Worm (Caenorhabditis elegans): ENCODE measurements around the gene fahd-1.

The fahd-1 gene

DNA sequence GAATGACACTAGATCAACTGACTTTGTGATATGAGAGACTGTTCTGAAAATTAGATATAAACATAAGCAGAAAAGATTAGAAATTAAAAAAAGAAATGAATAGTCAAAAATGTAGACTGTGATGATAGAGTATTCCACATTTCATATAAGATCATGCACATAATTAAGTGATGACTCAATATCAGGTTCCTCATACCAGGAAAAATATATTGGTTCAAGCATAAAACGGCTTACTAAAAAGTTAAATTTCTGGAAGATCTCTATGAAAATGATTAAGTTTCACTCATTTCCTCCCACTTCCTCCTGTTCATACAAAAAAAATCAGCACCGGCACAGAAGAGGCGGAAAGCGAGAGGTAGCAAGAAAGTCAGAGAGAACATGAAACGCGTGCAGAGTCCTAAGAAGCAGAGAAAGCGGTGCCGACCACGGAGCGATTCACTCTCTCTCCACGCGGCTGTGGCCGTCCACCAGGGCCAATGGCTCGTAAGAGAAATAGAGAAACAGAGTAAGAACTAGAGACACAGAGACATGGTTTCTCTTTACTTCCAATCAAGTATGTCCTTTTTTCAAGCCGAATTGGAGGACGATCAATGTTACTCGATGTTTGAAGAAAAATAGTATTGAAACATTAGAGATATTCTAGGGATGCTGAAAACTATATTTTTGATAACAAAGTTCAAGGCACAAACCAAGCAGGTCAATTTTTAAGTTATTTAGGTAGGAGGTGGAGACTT lies at the start of gene fahd-1, which contains the start of gene ZK688.5:
fahd-1 (plus strand) TSS at position 684 of the 734 bp plus-strand sequence.
ZK688.5 (minus strand) TSS at position 51 of the 734 bp plus-strand sequence.
- TF ChIP-seq W03F9.2 (tag; optimal IDR thresholded peaks at IDR 0.05) = peak; percentile 60
- no peak for TF ChIP-seq dao-5 (tag; optimal IDR thresholded peaks at IDR 0.05)

- TF ChIP-seq him-1 (tag; optimal IDR thresholded peaks at IDR 0.05) = no peak
- no peak for TF ChIP-seq dao-5 (tag; optimal IDR thresholded peaks at IDR 0.05)
- no peak for TF ChIP-seq W03F9.2 (tag; optimal IDR thresholded peaks at IDR 0.05)
These were observed 48.5 kb upstream of the fahd-1 start, which contains the start of gene ZK652.8 for ce11 chrIII:7843536-7843935. Gene ZK652.8, minus strand, starts transcription at chrIII:7843636.

DNA sequence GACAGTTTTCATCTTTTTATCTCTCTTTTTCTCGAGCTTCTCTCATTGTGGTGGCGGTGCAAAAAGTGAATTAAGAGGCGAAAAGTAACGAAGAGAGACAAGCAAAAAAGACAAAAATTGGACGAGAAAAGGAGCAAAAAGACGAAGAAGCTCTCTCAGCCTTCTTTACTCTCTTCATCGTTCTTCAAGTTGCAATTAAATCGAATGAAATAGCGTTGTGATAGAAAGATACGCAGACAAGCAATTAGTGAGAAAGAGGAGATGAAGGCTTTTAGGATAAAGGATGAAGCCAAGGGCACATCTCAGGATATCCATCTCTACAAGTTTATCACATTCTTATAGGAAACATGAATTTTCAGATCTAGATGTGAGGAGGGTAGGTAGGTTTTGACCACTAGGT lies 43.9 kb upstream of the fahd-1 start:
- no peak for TF ChIP-seq dao-5 (tag; optimal IDR thresholded peaks at IDR 0.05)
- TF ChIP-seq W03F9.2 (tag; optimal IDR thresholded peaks at IDR 0.05) = no peak
- no peak for TF ChIP-seq him-1 (tag; optimal IDR thresholded peaks at IDR 0.05)

ce11 chrIII:7854494-7855184 lies 37.4 kb upstream of the fahd-1 start, which contains the start of gene rpl-35:
Gene rpl-35, plus strand, starts transcription at chrIII:7855134.
- TF ChIP-seq W03F9.2 (tag; optimal IDR thresholded peaks at IDR 0.05) (peak; percentile 99), dao-5 (tag; optimal IDR thresholded peaks at IDR 0.05) (peak; percentile 79), him-1 (tag; optimal IDR thresholded peaks at IDR 0.05) (peak; percentile 99)

DNA sequence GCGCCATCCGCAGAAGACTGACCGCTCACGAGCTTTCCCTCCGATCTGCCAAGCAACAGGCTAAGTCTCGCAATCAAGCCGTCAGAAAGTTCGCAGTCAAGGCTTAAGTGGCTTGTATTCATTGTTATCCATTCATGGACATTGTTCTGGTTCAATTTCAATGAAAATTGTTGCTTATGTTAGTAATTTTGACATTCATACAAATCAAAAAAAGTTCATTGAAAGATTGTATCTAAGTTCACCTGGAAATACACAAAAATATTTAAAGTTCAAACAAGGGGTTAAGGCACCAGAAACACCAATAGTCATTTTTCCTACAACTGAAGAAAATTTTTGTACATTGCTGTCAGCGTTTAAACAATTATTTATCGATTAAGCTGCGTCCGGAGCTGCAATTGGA lies 36.6 kb upstream of the fahd-1 start:
- no peak for TF ChIP-seq dao-5 (tag; optimal IDR thresholded peaks at IDR 0.05)
- no peak for TF ChIP-seq W03F9.2 (tag; optimal IDR thresholded peaks at IDR 0.05)
- TF ChIP-seq him-1 (tag; optimal IDR thresholded peaks at IDR 0.05) = no peak

- TF ChIP-seq W03F9.2 (tag; optimal IDR thresholded peaks at IDR 0.05) = no peak
- TF ChIP-seq dao-5 (tag; optimal IDR thresholded peaks at IDR 0.05) = no peak
- TF ChIP-seq him-1 (tag; optimal IDR thresholded peaks at IDR 0.05) = no peak
These were observed 34.9 kb upstream of the fahd-1 start, which contains the start of gene tag-307 for ce11 chrIII:7857142-7857541. Gene tag-307, minus strand, starts transcription at chrIII:7857242.

DNA sequence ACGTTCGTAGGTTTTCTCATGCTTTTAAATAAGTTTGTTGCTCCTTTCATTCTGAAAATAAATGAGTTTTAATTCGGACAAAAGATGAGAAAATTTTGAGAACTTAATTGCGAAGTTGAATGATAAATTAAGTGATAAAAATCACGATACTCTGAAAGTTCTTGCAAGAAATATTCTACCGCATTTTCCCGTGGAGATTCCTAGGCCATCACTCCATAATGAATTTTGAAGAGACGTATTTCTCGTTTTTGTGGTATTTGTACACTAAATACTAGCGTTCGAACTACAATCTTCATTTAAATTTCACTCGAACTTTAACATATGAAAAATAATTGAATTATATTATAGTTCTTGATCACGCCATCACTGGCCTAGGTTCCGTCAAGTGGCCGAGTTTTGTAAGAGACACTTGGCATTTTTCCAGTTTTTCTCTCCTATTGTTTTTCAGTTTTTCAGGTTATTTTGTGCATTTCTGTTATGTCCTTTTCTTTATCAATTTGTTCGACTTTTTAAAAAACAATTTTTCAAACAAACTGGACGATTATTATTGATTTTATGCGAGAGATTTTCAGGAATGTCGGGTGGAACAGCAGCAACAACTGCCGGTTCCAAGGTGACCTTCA lies 33.5 kb upstream of the fahd-1 start, which contains the start of the genes coq-5 and ufm-1:
coq-5 (minus strand) TSS at position 51 of the 623 bp plus-strand sequence.
ufm-1 (plus strand) TSS at position 573 of the 623 bp plus-strand sequence.
- peak; percentile 21 for TF ChIP-seq him-1 (tag; optimal IDR thresholded peaks at IDR 0.05)
- no peak for TF ChIP-seq W03F9.2 (tag; optimal IDR thresholded peaks at IDR 0.05)

ce11 chrIII:7859313-7859712 lies 32.7 kb upstream of the fahd-1 start, which contains the start of gene tomm-7:
Gene tomm-7, plus strand, starts transcription at chrIII:7859613.
- TF ChIP-seq W03F9.2 (tag; optimal IDR thresholded peaks at IDR 0.05) (no peak), dao-5 (tag; optimal IDR thresholded peaks at IDR 0.05) (no peak)

ce11 chrIII:7860885-7861284 lies 31.2 kb upstream of the fahd-1 start, which contains the start of gene cuc-1:
Gene cuc-1, minus strand, starts transcription at chrIII:7860985.
- TF ChIP-seq him-1 (tag; optimal IDR thresholded peaks at IDR 0.05) = no peak
- TF ChIP-seq W03F9.2 (tag; optimal IDR thresholded peaks at IDR 0.05) = no peak
- no peak for TF ChIP-seq dao-5 (tag; optimal IDR thresholded peaks at IDR 0.05)

DNA sequence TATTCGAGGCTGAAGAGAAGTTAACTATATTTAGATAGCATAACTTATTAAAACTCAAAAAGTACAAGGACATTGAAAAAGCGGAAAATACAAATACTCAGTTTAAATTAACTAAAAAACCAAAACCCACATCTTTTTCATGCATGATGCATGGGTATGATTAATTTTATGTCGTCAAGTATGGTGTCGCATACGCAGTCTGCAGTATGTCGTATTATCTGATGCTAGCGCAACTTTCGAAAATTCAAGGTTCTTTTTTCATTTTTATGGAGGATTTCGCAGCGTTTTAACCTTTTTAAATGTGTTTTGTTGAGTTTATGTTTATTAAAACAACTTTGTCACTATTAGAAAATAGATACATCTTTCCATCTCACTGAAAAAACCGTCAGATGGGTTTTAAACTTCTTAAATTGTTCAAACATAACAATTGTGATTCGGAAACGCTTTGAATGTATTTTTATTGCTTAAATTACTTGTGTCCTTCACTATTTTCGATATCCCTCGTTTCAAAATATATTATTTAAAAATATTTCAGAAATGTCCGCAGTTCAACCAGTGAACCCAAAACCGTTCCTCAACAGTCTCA lies 30.4 kb upstream of the fahd-1 start, which contains the start of gene snr-5:
snr-5 (plus strand) TSS at position 536 of the 586 bp plus-strand sequence.
- TF ChIP-seq him-1 (tag; optimal IDR thresholded peaks at IDR 0.05) = no peak
- TF ChIP-seq W03F9.2 (tag; optimal IDR thresholded peaks at IDR 0.05) = no peak
- no peak for TF ChIP-seq dao-5 (tag; optimal IDR thresholded peaks at IDR 0.05)

DNA sequence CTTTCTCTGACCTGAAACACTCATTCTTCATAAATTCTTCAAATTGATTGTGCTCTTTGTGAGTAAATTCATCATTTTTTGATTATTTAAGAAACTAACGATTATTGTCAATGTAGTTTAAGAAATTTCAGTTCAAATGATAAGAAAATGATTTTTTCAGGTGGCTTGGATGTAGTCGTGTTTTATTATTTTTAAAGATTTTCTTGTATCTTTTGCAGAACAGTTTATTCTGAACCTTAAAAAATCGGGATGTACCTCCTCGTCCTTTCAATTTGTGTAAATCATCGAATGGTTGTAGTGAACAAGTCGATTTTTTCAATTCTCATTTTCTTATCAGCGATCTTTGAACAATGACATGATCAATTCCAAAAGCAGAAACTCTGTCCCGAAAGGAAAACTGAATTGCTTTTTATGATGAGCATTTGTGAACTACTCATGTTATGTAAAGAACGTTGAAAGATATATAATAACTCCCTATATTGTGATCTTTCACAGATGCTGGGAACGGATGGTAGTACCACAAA lies 26.8 kb upstream of the fahd-1 start, which contains the start of gene slc-17.3:
slc-17.3 (minus strand) TSS at position 51 of the 524 bp plus-strand sequence.
- TF ChIP-seq W03F9.2 (tag; optimal IDR thresholded peaks at IDR 0.05) (no peak), dao-5 (tag; optimal IDR thresholded peaks at IDR 0.05) (no peak), him-1 (tag; optimal IDR thresholded peaks at IDR 0.05) (no peak)

DNA sequence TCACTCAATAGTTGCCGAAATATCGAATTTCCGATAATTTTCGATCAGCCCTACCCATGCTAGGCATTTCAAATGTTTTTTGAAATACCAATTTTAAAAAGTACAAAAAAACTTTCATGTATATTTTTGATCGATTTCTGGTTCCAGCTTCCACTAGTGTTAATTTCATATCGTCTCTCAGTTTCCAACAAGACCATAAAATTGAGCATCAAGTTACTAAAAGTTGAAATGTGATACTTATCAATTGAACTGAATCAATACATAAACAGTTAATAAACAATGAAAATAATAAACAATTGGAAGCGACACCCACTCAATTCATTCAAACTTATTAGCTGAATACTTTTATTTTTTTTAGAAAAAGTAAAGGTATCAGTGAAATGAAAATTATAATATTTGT lies 25.9 kb upstream of the fahd-1 start, which contains the start of gene cup-4:
cup-4 (plus strand) TSS at position 301 of the 400 bp plus-strand sequence.
- TF ChIP-seq him-1 (tag; optimal IDR thresholded peaks at IDR 0.05) = no peak
- TF ChIP-seq W03F9.2 (tag; optimal IDR thresholded peaks at IDR 0.05) = no peak
- no peak for TF ChIP-seq dao-5 (tag; optimal IDR thresholded peaks at IDR 0.05)

DNA sequence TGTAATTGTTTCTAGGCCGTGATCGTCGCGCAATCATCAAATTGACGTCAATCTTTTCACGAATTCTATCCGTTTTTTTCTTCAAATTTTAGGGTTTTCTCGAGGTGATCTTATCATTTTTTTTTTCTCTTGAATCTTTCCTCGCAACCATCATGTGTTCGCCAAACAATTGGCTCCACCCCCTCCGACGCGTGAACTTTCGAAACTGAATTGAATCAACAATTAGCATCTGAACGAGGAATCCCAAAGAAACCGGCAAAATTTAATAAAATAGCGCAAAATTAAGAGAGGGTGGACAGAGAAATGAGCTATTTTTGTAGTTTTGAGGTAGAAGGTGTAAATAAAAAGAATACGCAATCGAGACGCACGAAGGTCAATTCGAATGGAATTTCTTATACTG lies 19.3 kb upstream of the fahd-1 start:
- TF ChIP-seq W03F9.2 (tag; optimal IDR thresholded peaks at IDR 0.05) (no peak), him-1 (tag; optimal IDR thresholded peaks at IDR 0.05) (no peak), dao-5 (tag; optimal IDR thresholded peaks at IDR 0.05) (no peak)
